Fruit fly (Drosophila melanogaster): ENCODE data around the gene CrebA.
A peak's percentile ranks its signal among the peaks of the same experiment; 100 is the strongest.

The CrebA gene

DNA sequence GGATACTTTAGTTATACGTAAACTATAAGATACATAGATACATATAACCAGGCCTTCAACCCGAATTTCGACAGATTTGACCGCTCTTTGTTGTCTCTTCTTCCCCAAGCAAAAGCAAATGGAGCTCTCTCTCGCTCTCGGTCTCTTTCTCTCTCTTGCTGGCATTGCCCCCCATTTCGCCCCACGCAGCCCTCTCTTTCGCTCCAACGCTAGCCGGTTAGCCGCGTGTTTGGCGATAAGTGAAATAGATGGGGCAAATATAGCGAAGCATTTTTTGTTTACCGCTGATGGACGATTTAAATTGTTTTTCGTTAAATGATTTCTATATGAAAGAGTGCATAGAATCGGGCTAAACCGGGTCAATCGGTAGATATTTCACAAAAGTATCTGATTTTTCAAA lies 20.8 kb upstream of the CrebA start (continued):
- TF ChIP-seq Sox102F (GFP tag; optimal IDR thresholded peaks at IDR 0.05) (no peak), esg (GFP tag; conservative IDR thresholded peaks at IDR 0.05) (no peak), mam (GFP tag; optimal IDR thresholded peaks at IDR 0.05) (no peak), crp (GFP tag; optimal IDR thresholded peaks at IDR 0.05) (peak in 1 of 2 experiments; percentile 20), Dbx (GFP tag; IDR thresholded peaks at IDR 0.05) (no peak), CG4328 (GFP tag; optimal IDR thresholded peaks at IDR 0.05) (no peak), Ets65A (GFP tag) (no peak), CG8388 (GFP tag; optimal IDR thresholded peaks at IDR 0.05) (no peak), Dip3 (GFP tag; optimal IDR thresholded peaks at IDR 0.05) (no peak), D19B (GFP tag; optimal IDR thresholded peaks at IDR 0.05) (no peak), Lhr (GFP tag; optimal IDR thresholded peaks at IDR 0.05) (no peak), CG6683 (GFP tag; optimal IDR thresholded peaks at IDR 0.05) (no peak), Optix (GFP tag; IDR thresholded peaks at IDR 0.05) (no peak), inv (GFP tag; IDR thresholded peaks at IDR 0.05; ENCODE audit: partially characterized antibody) (no peak), CG8924 (tag; optimal IDR thresholded peaks at IDR 0.05) (no peak), lilli (GFP tag; optimal IDR thresholded peaks at IDR 0.05) (no peak), z (GFP tag; IDR thresholded peaks at IDR 0.05) (no peak), Taf1 (GFP tag; IDR thresholded peaks at IDR 0.05) (no peak), fd64A (GFP tag; optimal IDR thresholded peaks at IDR 0.05) (no peak), CG7839 (tag; optimal IDR thresholded peaks at IDR 0.05) (no peak), Awh (GFP tag; IDR thresholded peaks at IDR 0.05) (no peak), hkb (optimal IDR thresholded peaks at IDR 0.05) (no peak), hkb (GFP tag; IDR thresholded peaks at IDR 0.05) (0 out of 2 replicates have a peak, but pooled peaks have one; percentile 10), CG17829 (tag; optimal IDR thresholded peaks at IDR 0.05) (no peak), luna (GFP tag; optimal IDR thresholded peaks at IDR 0.05) (no peak), CG10959 (GFP tag; IDR thresholded peaks at IDR 0.05) (no peak), CG7556 (GFP tag; optimal IDR thresholded peaks at IDR 0.05) (peak; percentile 13), gem (tag; optimal IDR thresholded peaks at IDR 0.05) (no peak), CG12071 (GFP tag; optimal IDR thresholded peaks at IDR 0.05) (peak; percentile 23), gro (GFP tag; optimal IDR thresholded peaks at IDR 0.05) (peak; percentile 14), Atf3 (GFP tag; optimal IDR thresholded peaks at IDR 0.05) (no peak), bsh (GFP tag; optimal IDR thresholded peaks at IDR 0.05) (peak in 1 of 2 experiments; percentile 34), pita (GFP tag; optimal IDR thresholded peaks at IDR 0.05) (no peak), CG8765 (GFP tag; IDR thresholded peaks at IDR 0.05) (no peak), MESR4 (GFP tag; optimal IDR thresholded peaks at IDR 0.05) (no peak), prd (optimal IDR thresholded peaks at IDR 0.05) (no peak), prd (GFP tag; IDR thresholded peaks at IDR 0.05) (no peak), fu2 (GFP tag; optimal IDR thresholded peaks at IDR 0.05) (no peak), CG10565 (GFP tag; optimal IDR thresholded peaks at IDR 0.05) (no peak), CG13894 (tag; optimal IDR thresholded peaks at IDR 0.05) (peak; percentile 92), CG4360 (GFP tag; IDR thresholded peaks at IDR 0.05) (no peak), ems (GFP tag; optimal IDR thresholded peaks at IDR 0.05) (no peak), MTF-1 (GFP tag; optimal IDR thresholded peaks at IDR 0.05; ENCODE audit: borderline replicate concordance) (peak; percentile 13), HLH54F (GFP tag; optimal IDR thresholded peaks at IDR 0.05) (no peak), CG3065 (GFP tag; optimal IDR thresholded peaks at IDR 0.05) (no peak), TFAM (GFP tag; optimal IDR thresholded peaks at IDR 0.05) (no peak), croc (GFP tag; conservative IDR thresholded peaks at IDR 0.05) (no peak), emc (GFP tag; optimal IDR thresholded peaks at IDR 0.05) (no peak), CG15011 (GFP tag; optimal IDR thresholded peaks at IDR 0.05) (no peak), CG17186 (GFP tag; optimal IDR thresholded peaks at IDR 0.05) (no peak), pb (GFP tag; optimal IDR thresholded peaks at IDR 0.05) (no peak), E2f1 (GFP tag; IDR thresholded peaks at IDR 0.05) (no peak), CrebB (tag; optimal IDR thresholded peaks at IDR 0.05) (no peak)

Measured in whole organism, embryonic.